Fruit fly (Drosophila melanogaster): ENCODE data around the gene epsilonCOP.

epsilonCOP gene

DNA sequence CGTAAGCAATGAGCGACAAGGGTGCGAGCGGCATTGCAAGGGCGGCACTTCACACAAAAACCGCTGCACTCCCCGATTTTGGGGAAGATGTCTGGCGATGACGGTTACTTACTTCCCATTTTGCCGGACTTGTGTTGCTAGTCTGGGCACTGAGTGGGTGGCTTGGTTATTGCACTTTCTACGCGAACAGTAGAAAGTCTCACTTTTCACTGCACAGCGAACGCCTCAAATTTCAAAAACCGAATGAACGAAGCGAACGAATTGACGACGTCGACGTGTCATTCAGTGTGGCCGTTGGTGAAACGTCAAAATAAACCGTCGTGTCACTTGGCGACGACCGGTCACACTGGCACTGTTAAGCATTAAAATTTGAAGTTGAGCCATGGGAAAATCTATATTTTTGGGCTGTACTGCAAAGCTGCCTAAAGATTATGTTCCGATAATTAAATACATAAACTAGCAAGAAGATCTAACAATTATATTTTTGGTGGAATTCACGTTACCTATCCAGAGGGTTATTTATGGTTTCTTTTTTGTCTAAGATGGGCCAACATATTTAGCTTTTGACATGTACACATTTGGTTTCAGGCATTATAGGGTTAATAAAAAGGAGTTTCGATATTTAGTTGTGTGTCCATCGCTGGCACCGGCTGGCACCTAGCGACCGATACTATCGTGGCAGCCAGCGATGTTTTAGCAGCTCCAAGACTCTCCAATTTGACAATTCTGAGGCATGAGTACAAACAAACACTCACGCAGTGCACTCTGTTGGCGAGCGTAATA lies 8.5 kb upstream of the epsilonCOP start, which contains the start of the genes Sec61alpha and Daxx (continued):
- TF ChIP-seq fd59A (GFP tag; optimal IDR thresholded peaks at IDR 0.05): peak; percentile 65
- TF ChIP-seq Eip75B (GFP tag; optimal IDR thresholded peaks at IDR 0.05): peak; percentile 80
- peak; percentile 64 for TF ChIP-seq fkh (GFP tag; optimal IDR thresholded peaks at IDR 0.05)
- TF ChIP-seq Eip78C (GFP tag): peak; percentile 90
- no peak for TF ChIP-seq spab (GFP tag; optimal IDR thresholded peaks at IDR 0.05)
- TF ChIP-seq CG9139 (GFP tag; optimal IDR thresholded peaks at IDR 0.05): peak; percentile 1
- TF ChIP-seq achi (GFP tag; optimal IDR thresholded peaks at IDR 0.05): peak; percentile 93
- TF ChIP-seq vri (GFP tag; optimal IDR thresholded peaks at IDR 0.05): peak; percentile 50
- peak; percentile 74 for TF ChIP-seq CG11294 (GFP tag; IDR thresholded peaks at IDR 0.05)
- TF ChIP-seq Blimp-1 (GFP tag; optimal IDR thresholded peaks at IDR 0.05): no peak
- peak; percentile 85 for TF ChIP-seq CG3919 (GFP tag; optimal IDR thresholded peaks at IDR 0.05)
- TF ChIP-seq CG3032 (tag; optimal IDR thresholded peaks at IDR 0.05): peak; percentile 79
- peak; percentile 85 for TF ChIP-seq esn (GFP tag; optimal IDR thresholded peaks at IDR 0.05)
- TF ChIP-seq svp (GFP tag): peak; percentile 96
- TF ChIP-seq Smox (GFP tag; optimal IDR thresholded peaks at IDR 0.05): peak; percentile 79

DNA sequence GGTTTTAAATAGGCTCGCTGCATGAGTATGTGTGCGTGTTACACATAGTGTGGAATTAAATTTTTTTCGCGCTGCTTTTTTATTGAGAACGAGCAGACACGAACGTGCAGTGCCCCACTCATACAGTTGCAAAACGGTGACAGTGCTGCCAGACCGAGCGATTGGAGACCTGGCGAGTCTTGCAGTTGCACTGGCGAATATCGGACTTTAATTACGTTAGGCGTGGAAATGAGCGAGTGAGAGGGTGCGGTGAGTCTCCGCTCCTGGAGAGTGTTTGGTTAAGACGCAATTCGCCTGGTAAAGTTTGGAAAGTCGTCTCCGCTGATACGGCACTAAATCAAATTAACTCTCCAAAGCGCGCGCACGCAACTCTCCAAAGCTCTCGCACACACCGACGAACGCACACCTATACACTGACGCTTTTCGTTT lies 7.6 kb upstream of the epsilonCOP start:
- TF ChIP-seq net (GFP tag; optimal IDR thresholded peaks at IDR 0.05): no peak
- no peak for TF ChIP-seq Smox (GFP tag; optimal IDR thresholded peaks at IDR 0.05)
- no peak for TF ChIP-seq CG10631 (GFP tag; optimal IDR thresholded peaks at IDR 0.05)
- no peak for TF ChIP-seq dsx (GFP tag; optimal IDR thresholded peaks at IDR 0.05; ENCODE audit: poor library complexity, severe bottlenecking)
- no peak for TF ChIP-seq Eip75B (GFP tag; optimal IDR thresholded peaks at IDR 0.05)
- no peak for TF ChIP-seq Ets21C (GFP tag; optimal IDR thresholded peaks at IDR 0.05)
- TF ChIP-seq CG31627 (GFP tag; optimal IDR thresholded peaks at IDR 0.05): no peak
- no peak for TF ChIP-seq CG32006 (GFP tag; optimal IDR thresholded peaks at IDR 0.05)
- peak; percentile 31 for TF ChIP-seq CG1621 (tag; optimal IDR thresholded peaks at IDR 0.05)
- TF ChIP-seq OdsH (GFP tag; optimal IDR thresholded peaks at IDR 0.05): no peak
- no peak for TF ChIP-seq Hr38 (GFP tag; optimal IDR thresholded peaks at IDR 0.05)
- TF ChIP-seq CG6276 (GFP tag; optimal IDR thresholded peaks at IDR 0.05): no peak
- no peak for TF ChIP-seq acj6 (GFP tag; optimal IDR thresholded peaks at IDR 0.05)
- no peak for TF ChIP-seq CG9139 (GFP tag; optimal IDR thresholded peaks at IDR 0.05)
- TF ChIP-seq CG8319 (GFP tag; optimal IDR thresholded peaks at IDR 0.05): no peak
- no peak for TF ChIP-seq achi (GFP tag; optimal IDR thresholded peaks at IDR 0.05)
- TF ChIP-seq vri (GFP tag; optimal IDR thresholded peaks at IDR 0.05): no peak
- peak; percentile 4 for TF ChIP-seq Lpt (GFP tag; optimal IDR thresholded peaks at IDR 0.05)
- no peak for TF ChIP-seq CG6808 (GFP tag; optimal IDR thresholded peaks at IDR 0.05)
- no peak for TF ChIP-seq salr (GFP tag; optimal IDR thresholded peaks at IDR 0.05)
- TF ChIP-seq ss (GFP tag; optimal IDR thresholded peaks at IDR 0.05): peak in 1 of 2 experiments; percentile 21
- TF ChIP-seq CG34406 (GFP tag; optimal IDR thresholded peaks at IDR 0.05): no peak
- no peak for TF ChIP-seq CG7368 (GFP tag; optimal IDR thresholded peaks at IDR 0.05)
- peak; percentile 53 for TF ChIP-seq fkh (GFP tag; optimal IDR thresholded peaks at IDR 0.05)
- TF ChIP-seq CG8632 (GFP tag; optimal IDR thresholded peaks at IDR 0.05): no peak
- no peak for TF ChIP-seq cyc (GFP tag; optimal IDR thresholded peaks at IDR 0.05)
- no peak for TF ChIP-seq CG11902 (GFP tag; optimal IDR thresholded peaks at IDR 0.05)
- TF ChIP-seq spab (GFP tag; optimal IDR thresholded peaks at IDR 0.05): no peak
- no peak for TF ChIP-seq lz (GFP tag; optimal IDR thresholded peaks at IDR 0.05)
- no peak for TF ChIP-seq Hr4 (GFP tag; optimal IDR thresholded peaks at IDR 0.05)
- no peak for TF ChIP-seq svp (GFP tag)
- no peak for TF ChIP-seq Eip93F (GFP tag; optimal IDR thresholded peaks at IDR 0.05)
- TF ChIP-seq Eip78C (GFP tag): peak; percentile 80
- TF ChIP-seq Sox102F (GFP tag; optimal IDR thresholded peaks at IDR 0.05): no peak
- TF ChIP-seq fd85E (GFP tag; optimal IDR thresholded peaks at IDR 0.05): no peak
- TF ChIP-seq Ets96B (tag; optimal IDR thresholded peaks at IDR 0.05): no peak
- TF ChIP-seq CG15336 (GFP tag; IDR thresholded peaks at IDR 0.05): 0 out of 2 replicates have a peak, but pooled peaks have one; percentile 23
- TF ChIP-seq Gug (GFP tag; IDR thresholded peaks at IDR 0.05): peak; percentile 24; the same call in 1 of the 2 replicates
- TF ChIP-seq CG6792 (GFP tag; optimal IDR thresholded peaks at IDR 0.05): no peak
- no peak for TF ChIP-seq CG4318 (GFP tag; optimal IDR thresholded peaks at IDR 0.05)
- TF ChIP-seq CG10669 (GFP tag; optimal IDR thresholded peaks at IDR 0.05): no peak
- TF ChIP-seq CG6163 (GFP tag; IDR thresholded peaks at IDR 0.05): peak; percentile 62; the same call in 2 of the 3 replicates
